Worm (Caenorhabditis elegans) whole organism, mixed stage, embryonic: ENCODE results near the gene D1022.9.

Experiments
- ceh-39 ChIP-seq: fragments of 150-350 bp; optimal IDR thresholded peaks from 2 replicates; lab custom pipeline; 2014; ENCODE audit warnings: missing biosample characterization, missing genetic modification characterization
- nhr-28 ChIP-seq: fragments of 150-350 bp; optimal IDR thresholded peaks from 2 replicates; lab custom pipeline; 2014; ENCODE audit warnings: missing biosample characterization, missing genetic modification characterization
- unc-39 ChIP-seq: fragments of 150-350 bp; optimal IDR thresholded peaks from 2 replicates; lab custom pipeline; 2014; ENCODE audit warnings: missing biosample characterization, missing genetic modification characterization
- unc-62 ChIP-seq: fragments of 150-350 bp; optimal IDR thresholded peaks from 2 replicates; lab custom pipeline; 2014; ENCODE audit warnings: missing biosample characterization, missing genetic modification reagents, missing genetic modification characterization

DNA sequence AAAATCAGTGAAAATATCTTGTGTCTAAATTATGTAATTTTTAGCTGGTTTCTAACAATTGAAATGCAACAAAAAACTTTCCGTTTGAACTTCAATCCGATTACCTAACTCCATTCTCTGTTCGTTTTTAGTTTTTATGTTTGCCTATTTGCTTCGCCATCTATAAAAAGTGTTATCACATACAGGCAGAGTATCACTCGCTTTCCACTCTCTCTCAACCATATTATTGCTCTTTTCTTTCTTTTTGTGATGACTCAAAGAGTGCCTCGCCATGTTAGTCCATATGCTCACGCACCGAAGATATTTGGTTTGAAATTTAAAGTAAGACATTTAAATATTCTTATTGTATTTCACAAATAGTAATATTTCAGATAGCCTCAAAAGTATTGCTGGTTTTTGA, 45.4 kb upstream of the D1022.9 start, which contains the start of gene ZK1290.13:
- TF ChIP-seq unc-62 (GFP tag; lab: Kevin White, UChicago) (no peak), unc-39 (tag; lab: Kevin White, UChicago) (no peak), nhr-28 (no peak), ceh-39 (no peak)
